Worm (Caenorhabditis elegans) whole organism, L3 larva: ENCODE data around the gene C29E4.10.

Experiments
- aly-2 ChIP-seq: fragments of 150-350 bp; optimal IDR thresholded peaks from 2 replicates; lab custom pipeline; 2014; ENCODE audit warnings: missing biosample characterization, missing genetic modification characterization
- ceh-16 ChIP-seq: sonication (generic microtip); optimal IDR thresholded peaks from 2 replicates; lab custom pipeline; 2017; ENCODE audit warnings: missing biosample characterization, missing genetic modification characterization
- egl-27 ChIP-seq: sonication (generic microtip); optimal IDR thresholded peaks from 4 replicates; lab custom pipeline; 2017; ENCODE audit warnings: missing biosample characterization, missing genetic modification reagents, missing genetic modification characterization
- nhr-28 ChIP-seq: fragments of 150-350 bp; optimal IDR thresholded peaks from 2 replicates; lab custom pipeline; 2014; ENCODE audit warnings: missing biosample characterization, missing genetic modification characterization
- nhr-77 ChIP-seq: fragments of 150-350 bp; optimal IDR thresholded peaks from 2 replicates; lab custom pipeline; 2014; ENCODE audit warnings: missing biosample characterization, missing genetic modification characterization
- sea-2 ChIP-seq: fragments of 150-350 bp; sonication (generic microtip); optimal IDR thresholded peaks from 4 replicates; lab custom pipeline; 2014; ENCODE audit warnings: missing biosample characterization, missing genetic modification reagents, missing genetic modification characterization
- snpc-4 ChIP-seq: fragments of 150-350 bp; optimal IDR thresholded peaks from 2 replicates; lab custom pipeline; 2014; ENCODE audit warnings: missing biosample characterization, missing genetic modification characterization
- unc-62 ChIP-seq: fragments of 150-350 bp; sonication (generic microtip); optimal IDR thresholded peaks from 4 replicates; lab custom pipeline; 2014; ENCODE audit warnings: missing biosample characterization, missing genetic modification reagents, missing genetic modification characterization
- ztf-4 ChIP-seq: fragments of 150-350 bp; optimal IDR thresholded peaks from 2 replicates; lab custom pipeline; 2014; ENCODE audit warnings: missing biosample characterization, missing genetic modification characterization

ce11 chrIII:7892333-7892732 lies 45.3 kb upstream of the C29E4.10 start:
- TF ChIP-seq snpc-4 (tag; lab: Kevin White, UChicago) (no peak), nhr-28 (tag; lab: Kevin White, UChicago) (no peak), nhr-77 (tag; lab: Kevin White, UChicago) (no peak), aly-2 (no peak), ztf-4 (tag; lab: Kevin White, UChicago) (no peak), ceh-16 (tag; lab: Kevin White, UChicago) (no peak), sea-2 (GFP tag; lab: Kevin White, UChicago) (no peak), unc-62 (GFP tag; lab: Kevin White, UChicago) (no peak), egl-27 (tag; lab: Kevin White, UChicago) (no peak)
